Fruit fly (Drosophila melanogaster) whole organism, prepupa: ENCODE measurements around the gene Cbs.
A peak's percentile ranks its signal among the peaks of the same experiment; 100 is the strongest.

Source experiments
- CG10631 ChIP-seq: fragments of 200-800 bp; sonication (Bioruptor generic); optimal IDR thresholded peaks from 2 replicates; lab custom pipeline; 2016; ENCODE audit warnings: missing biosample characterization, missing genetic modification characterization
- CG10669 ChIP-seq: fragments of 200-800 bp; sonication (Bioruptor generic); optimal IDR thresholded peaks from 3 replicates; lab custom pipeline; 2018; ENCODE audit warnings: missing biosample characterization, mild to moderate bottlenecking, missing genetic modification characterization, moderate library complexity
- CG11294 ChIP-seq: fragments of 200-800 bp; sonication (Bioruptor generic); IDR thresholded peaks from 2 replicates; pipeline ENCODE4 v1.3.6; 2022; ENCODE audit warnings: missing biosample characterization, missing genetic modification characterization
- CG11762 ChIP-seq: fragments of 200-800 bp; sonication (Bioruptor generic); optimal IDR thresholded peaks from 3 replicates; lab custom pipeline; 2016; ENCODE audit warnings: missing biosample characterization, missing genetic modification characterization; ENCODE audit not compliant: insufficient read depth
- CG11902 ChIP-seq: fragments of 200-800 bp; sonication (Bioruptor generic); optimal IDR thresholded peaks from 3 replicates; lab custom pipeline; 2016; ENCODE audit warnings: missing biosample characterization, missing genetic modification characterization
- CG15336 ChIP-seq: fragments of 200-800 bp; sonication (Bioruptor generic); IDR thresholded peaks from 2 replicates; pipeline ENCODE4 v1.3.6; 2022; ENCODE audit warnings: missing biosample characterization, missing genetic modification characterization
- CG1621 ChIP-seq: fragments of 200-800 bp; sonication (Bioruptor generic); optimal IDR thresholded peaks from 3 replicates; lab custom pipeline; 2018; ENCODE audit warnings: missing biosample characterization, mild to moderate bottlenecking, missing genetic modification characterization
- CG3032 ChIP-seq: fragments of 200-800 bp; optimal IDR thresholded peaks from 2 replicates; lab custom pipeline; 2019; ENCODE audit warnings: missing biosample characterization, mild to moderate bottlenecking, missing genetic modification characterization, moderate library complexity
- CG32006 ChIP-seq: fragments of 200-800 bp; sonication (Bioruptor generic); optimal IDR thresholded peaks from 3 replicates; lab custom pipeline; 2017; ENCODE audit warnings: missing biosample characterization, mild to moderate bottlenecking, missing genetic modification characterization
- CG34406 ChIP-seq: fragments of 200-800 bp; sonication (Bioruptor generic); optimal IDR thresholded peaks from 3 replicates; lab custom pipeline; 2016; ENCODE audit warnings: missing biosample characterization, missing genetic modification characterization
- CG3919 ChIP-seq: fragments of 200-800 bp; sonication (Bioruptor generic); optimal IDR thresholded peaks from 3 replicates; lab custom pipeline; 2016; ENCODE audit warnings: missing biosample characterization, missing genetic modification characterization
- CG6792 ChIP-seq: fragments of 200-800 bp; sonication (Bioruptor generic); optimal IDR thresholded peaks from 3 replicates; lab custom pipeline; 2016; ENCODE audit warnings: missing biosample characterization, missing genetic modification characterization
- CG6808 ChIP-seq: fragments of 200-800 bp; sonication (Bioruptor generic); optimal IDR thresholded peaks from 3 replicates; lab custom pipeline; 2017; ENCODE audit warnings: missing biosample characterization, missing genetic modification characterization, mild to moderate bottlenecking, moderate library complexity, missing genetic modification reagents
- CG6854 ChIP-seq: fragments of 200-800 bp; sonication (Bioruptor generic); optimal IDR thresholded peaks from 2 replicates; lab custom pipeline; 2017; ENCODE audit warnings: missing biosample characterization, mild to moderate bottlenecking, missing genetic modification characterization
- CG8119 ChIP-seq: fragments of 200-800 bp; sonication (Bioruptor generic); IDR thresholded peaks from 3 replicates; pipeline ENCODE4 v1.3.6; 2022; ENCODE audit warnings: missing biosample characterization, missing genetic modification characterization
- CG8632 ChIP-seq: fragments of 200-800 bp; sonication (Bioruptor generic); optimal IDR thresholded peaks from 3 replicates; lab custom pipeline; 2016; ENCODE audit warnings: missing biosample characterization, missing genetic modification characterization
- Eip75B ChIP-seq: fragments of 200-800 bp; sonication (Bioruptor generic); optimal IDR thresholded peaks from 3 replicates; lab custom pipeline; 2016; ENCODE audit warnings: missing biosample characterization, missing genetic modification characterization
- Eip78C ChIP-seq: fragments of 200-800 bp; sonication (Bioruptor generic); peaks from one replicate; lab custom pipeline; 2016; ENCODE audit warnings: missing biosample characterization, missing genetic modification characterization
- Ets21C ChIP-seq: fragments of 200-800 bp; sonication (Bioruptor generic); optimal IDR thresholded peaks from 3 replicates; lab custom pipeline; 2016; ENCODE audit warnings: missing biosample characterization, missing genetic modification characterization
- Gug ChIP-seq: fragments of 200-800 bp; sonication (Bioruptor generic); IDR thresholded peaks from 2 replicates; pipeline ENCODE4 v1.3.6; 2022; ENCODE audit warnings: missing biosample characterization, missing genetic modification characterization
- Hr39 ChIP-seq: fragments of 200-800 bp; sonication (Bioruptor generic); optimal IDR thresholded peaks from 2 replicates; lab custom pipeline; 2016; ENCODE audit warnings: missing biosample characterization, missing genetic modification characterization
- Hr4 ChIP-seq: fragments of 200-800 bp; sonication (Bioruptor generic); optimal IDR thresholded peaks from 3 replicates; lab custom pipeline; 2016; ENCODE audit warnings: missing biosample characterization, missing genetic modification characterization
- Met ChIP-seq: fragments of 200-800 bp; sonication (Bioruptor generic); optimal IDR thresholded peaks from 3 replicates; lab custom pipeline; 2016; ENCODE audit warnings: missing biosample characterization, missing genetic modification characterization
- OdsH ChIP-seq: fragments of 200-800 bp; sonication (Bioruptor generic); optimal IDR thresholded peaks from 3 replicates; lab custom pipeline; 2016; ENCODE audit warnings: missing biosample characterization, missing genetic modification characterization
- Smox ChIP-seq: fragments of 200-800 bp; sonication (Bioruptor generic); optimal IDR thresholded peaks from 3 replicates; lab custom pipeline; 2016; ENCODE audit warnings: missing biosample characterization, missing genetic modification characterization
- Sox102F ChIP-seq: fragments of 200-800 bp; sonication (Bioruptor generic); optimal IDR thresholded peaks from 2 replicates; lab custom pipeline; 2016; ENCODE audit warnings: missing biosample characterization, mild to moderate bottlenecking, missing genetic modification characterization
- Sox14 ChIP-seq: fragments of 200-800 bp; sonication (Bioruptor generic); optimal IDR thresholded peaks from 3 replicates; lab custom pipeline; 2016; ENCODE audit warnings: missing biosample characterization, missing genetic modification characterization
- Sox15 ChIP-seq: fragments of 200-800 bp; sonication (Bioruptor generic); optimal IDR thresholded peaks from 3 replicates; lab custom pipeline; 2016; ENCODE audit warnings: missing biosample characterization, missing genetic modification characterization
- acj6 ChIP-seq: fragments of 200-800 bp; sonication (Bioruptor generic); optimal IDR thresholded peaks from 3 replicates; lab custom pipeline; 2016; ENCODE audit warnings: missing biosample characterization, missing genetic modification characterization
- cyc ChIP-seq: fragments of 200-800 bp; sonication (Bioruptor generic); optimal IDR thresholded peaks from 3 replicates; lab custom pipeline; 2016; ENCODE audit warnings: missing biosample characterization, missing genetic modification characterization
- dsx ChIP-seq: fragments of 200-800 bp; optimal IDR thresholded peaks from 3 replicates; lab custom pipeline; 2019; ENCODE audit warnings: missing biosample characterization, mild to moderate bottlenecking, missing genetic modification characterization, moderate library complexity; ENCODE audit not compliant: poor library complexity, severe bottlenecking
- esn ChIP-seq: fragments of 200-800 bp; sonication (Bioruptor generic); optimal IDR thresholded peaks from 2 replicates; lab custom pipeline; 2016; ENCODE audit warnings: missing biosample characterization, mild to moderate bottlenecking, missing genetic modification characterization, moderate library complexity
- net ChIP-seq: fragments of 200-800 bp; sonication (Bioruptor generic); optimal IDR thresholded peaks from 3 replicates; lab custom pipeline; 2016; ENCODE audit warnings: missing biosample characterization, missing genetic modification characterization
- pdm3 ChIP-seq: fragments of 200-800 bp; sonication (Bioruptor generic); optimal IDR thresholded peaks from 3 replicates; lab custom pipeline; 2016; ENCODE audit warnings: missing biosample characterization, missing genetic modification characterization
- ss ChIP-seq, 2 experiments: fragments of 200-800 bp; sonication (Bioruptor generic); optimal IDR thresholded peaks; 2 replicates in 1 of 2; 3 replicates in 1 of 2; lab custom pipeline; 2017 to 2018; ENCODE audit warnings: mild to moderate bottlenecking in 2 of 2, missing biosample characterization in 2 of 2, missing genetic modification characterization in 2 of 2, moderate library complexity in 1 of 2
- svp ChIP-seq: fragments of 200-800 bp; sonication (Bioruptor generic); peaks from one replicate; lab custom pipeline; 2016; ENCODE audit warnings: missing biosample characterization, missing genetic modification characterization
- topi ChIP-seq: fragments of 200-800 bp; sonication (Bioruptor generic); optimal IDR thresholded peaks from 3 replicates; lab custom pipeline; 2016; ENCODE audit warnings: missing biosample characterization, missing genetic modification characterization

Gene Cbs

DNA sequence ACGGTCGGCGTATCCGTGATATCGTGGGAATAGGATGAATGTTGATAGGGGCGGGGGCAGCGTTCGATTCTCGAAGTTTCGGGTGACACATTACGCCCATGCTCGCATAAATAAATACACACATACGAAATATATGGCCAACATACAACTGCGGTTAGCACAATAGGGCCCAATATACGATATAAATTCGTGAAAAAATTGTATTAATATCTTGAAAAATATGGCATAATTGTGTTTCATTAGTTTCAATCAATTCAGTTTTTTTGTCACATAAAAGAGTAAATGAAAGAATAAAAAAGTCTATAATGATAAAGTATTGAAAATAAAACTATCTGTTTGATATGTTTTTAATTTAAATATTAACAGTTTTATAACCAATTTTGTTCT lies 9.0 kb upstream of the Cbs start:
- TF ChIP-seq esn (GFP tag; lab: Kevin White, UChicago) (peak; percentile 32), pdm3 (peak; percentile 15), CG6792 (no peak), acj6 (GFP tag; lab: Kevin White, UChicago) (peak; percentile 22), topi (GFP tag; lab: Kevin White, UChicago) (peak; percentile 6), svp (peak; percentile 70), Hr4 (GFP tag; lab: Kevin White, UChicago) (peak; percentile 11), CG11762 (GFP tag; lab: Kevin White, UChicago) (no peak), Eip78C (peak; percentile 61), OdsH (GFP tag; lab: Kevin White, UChicago) (peak; percentile 21), CG1621 (tag; lab: Kevin White, UChicago) (peak; percentile 3), Met (peak; percentile 21), Hr39 (GFP tag; lab: Kevin White, UChicago) (peak; percentile 1), CG32006 (GFP tag; lab: Kevin White, UChicago) (no peak), CG34406 (GFP tag; lab: Kevin White, UChicago) (peak; percentile 0), CG8632 (peak; percentile 19), Smox (peak; percentile 27), CG8119 (GFP tag; lab: Robert Waterston, UW) (0 out of 3 replicates have a peak, but pooled peaks have one; percentile 14), dsx (GFP tag; lab: Kevin White, UChicago) (no peak), Sox14 (no peak), CG11294 (no peak), Gug (GFP tag; lab: Robert Waterston, UW) (no peak), Sox15 (GFP tag; lab: Kevin White, UChicago) (no peak)

dm6 chrX:21040505-21040904 lies 4.4 kb upstream of the Cbs start, which contains the start of gene CG15449:
Gene CG15449 (minus strand): TSS chrX:21040605.
- no peak for TF ChIP-seq Hr39 (GFP tag; lab: Kevin White, UChicago)
- TF ChIP-seq topi (GFP tag; lab: Kevin White, UChicago), result no peak
- no peak for TF ChIP-seq CG11294
- TF ChIP-seq CG10669, result no peak
- TF ChIP-seq Hr4 (GFP tag; lab: Kevin White, UChicago), result no peak
- no peak for TF ChIP-seq Ets21C (GFP tag; lab: Kevin White, UChicago)
- TF ChIP-seq CG15336 (GFP tag; lab: Robert Waterston, UW), result no peak
- no peak for TF ChIP-seq CG10631 (GFP tag; lab: Kevin White, UChicago)
- no peak for TF ChIP-seq CG6808 (GFP tag; lab: Kevin White, UChicago)
- no peak for TF ChIP-seq CG8632
- no peak for TF ChIP-seq Sox102F (GFP tag; lab: Kevin White, UChicago)
- TF ChIP-seq CG11902 (GFP tag; lab: Kevin White, UChicago), result no peak
- no peak for TF ChIP-seq CG3919 (GFP tag; lab: Kevin White, UChicago)
- no peak for TF ChIP-seq CG6854 (GFP tag; lab: Kevin White, UChicago)
- TF ChIP-seq Sox15 (GFP tag; lab: Kevin White, UChicago), result no peak

DNA sequence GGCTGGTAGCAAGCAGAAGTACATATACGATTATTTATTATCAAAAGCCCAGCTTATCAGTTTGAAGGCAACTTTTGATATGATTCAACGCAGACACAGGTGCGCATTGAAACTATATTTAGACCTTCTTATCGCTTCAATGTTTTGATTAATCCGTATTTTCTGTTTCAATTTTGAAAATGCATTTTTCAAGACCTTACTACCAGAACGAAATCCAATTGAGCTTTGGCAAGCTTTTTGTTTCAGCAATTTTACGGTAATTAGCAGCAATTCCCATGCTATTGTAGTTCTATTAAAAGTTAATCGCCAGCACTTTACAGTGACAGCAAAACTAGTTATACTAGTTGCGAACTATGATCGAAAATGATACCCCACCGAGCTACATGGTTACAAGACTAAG lies 3.1 kb upstream of the Cbs start, which contains the start of gene Mgstl:
Mgstl (plus strand) TSS at position 301 of the 400 bp plus-strand sequence.
- TF ChIP-seq CG3032 (tag; lab: Kevin White, UChicago) (no peak), CG15336 (GFP tag; lab: Robert Waterston, UW) (no peak), cyc (GFP tag; lab: Kevin White, UChicago) (no peak), ss (GFP tag; optimal IDR thresholded peaks at IDR 0.05; lab: Kevin White, UChicago) (no peak), Eip75B (GFP tag; lab: Kevin White, UChicago) (no peak), CG1621 (tag; lab: Kevin White, UChicago) (no peak), net (GFP tag; lab: Kevin White, UChicago) (no peak)
